Worm (Caenorhabditis elegans): Measurements from ENCODE around the gene K09H11.4.

- TF ChIP-seq F13H6.1 (tag; optimal IDR thresholded peaks at IDR 0.05) (no peak), ama-1 (optimal IDR thresholded peaks at IDR 0.05) (no peak), sdc-2 (tag; optimal IDR thresholded peaks at IDR 0.05) (no peak), ceh-19 (GFP tag; optimal IDR thresholded peaks at IDR 0.05) (no peak), T23F11.4 (GFP tag; optimal IDR thresholded peaks at IDR 0.05) (no peak)
Observed at ce11 chrV:5741237-5741636, 14.9 kb upstream of the K09H11.4 start.

Data from whole organism, late embryonic.